Worm (Caenorhabditis elegans): ENCODE results near the gene egl-3.

DNA sequence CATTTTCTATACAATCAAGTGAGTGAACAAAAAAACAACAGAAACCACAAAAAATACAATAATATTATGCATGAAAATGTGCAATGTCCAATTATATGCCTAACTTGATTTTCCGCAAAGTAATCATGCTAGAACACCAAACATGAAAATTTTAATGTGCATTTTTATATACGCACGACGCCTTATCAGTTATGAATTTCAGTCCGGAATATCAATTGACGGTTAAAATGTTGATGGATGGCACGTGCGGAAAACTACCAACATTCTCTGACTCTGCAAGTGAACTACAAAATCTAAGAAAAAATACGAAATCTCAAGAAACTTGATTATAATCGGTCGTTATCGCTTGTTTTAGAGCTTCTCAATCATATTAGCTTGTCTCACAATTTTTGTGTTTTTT, 13.6 kb downstream of the egl-3 start:
- TF ChIP-seq flt-1 (GFP tag; IDR thresholded peaks at IDR 0.05) (no peak), med-1 (GFP tag; optimal IDR thresholded peaks at IDR 0.05; ENCODE audit: insufficient read depth) (no peak), ref-1 (GFP tag; conservative IDR thresholded peaks at IDR 0.05) (no peak), cog-1 (tag; optimal IDR thresholded peaks at IDR 0.05) (no peak)
